Worm (Caenorhabditis elegans): ENCODE data around the gene F49F1.12.
A peak's percentile ranks its signal among the peaks of the same experiment; 100 is the strongest.
"Not testable (repeated sequence)": the region's sequence is repeated elsewhere in the genome, so short reads cannot be mapped to it uniquely, and the experiment has no call there.

F49F1.12 gene

ce11 chrIV:4142986-4143385, at the start of gene F49F1.12:
TSS of gene F49F1.12 (minus strand) at chrIV:4143086.
- TF ChIP-seq cog-1 (tag; optimal IDR thresholded peaks at IDR 0.05); tab-1 (GFP tag; IDR thresholded peaks at IDR 0.05); ztf-23 (GFP tag; IDR thresholded peaks at IDR 0.05): not testable (repeated sequence)

- not testable (repeated sequence) for TF ChIP-seq ref-1 (GFP tag; conservative IDR thresholded peaks at IDR 0.05); med-1 (GFP tag; optimal IDR thresholded peaks at IDR 0.05; ENCODE audit: insufficient read depth); tab-1 (GFP tag; IDR thresholded peaks at IDR 0.05)
These were observed 43.2 kb upstream of the F49F1.12 start, which contains the start of gene K08D10.11 for ce11 chrIV:4186099-4186498. TSS of gene K08D10.11 (minus strand) at chrIV:4186199.

- TF ChIP-seq ztf-23 (GFP tag; IDR thresholded peaks at IDR 0.05): peak; percentile 78
- TF ChIP-seq flt-1 (GFP tag; IDR thresholded peaks at IDR 0.05): peak; percentile 51; the same call in 1 of the 2 replicates
These were observed 41.9 kb upstream of the F49F1.12 start for ce11 chrIV:4184767-4185166.

ce11 chrIV:4180032-4180431, 37.1 kb upstream of the F49F1.12 start:
- TF ChIP-seq ztf-23 (GFP tag; IDR thresholded peaks at IDR 0.05): 0 out of 2 replicates have a peak, but pooled peaks have one; percentile 39

ce11 chrIV:4178424-4178823, 35.5 kb upstream of the F49F1.12 start, which contains the start of gene tsen-34:
TSS of gene tsen-34 (plus strand) at chrIV:4178457.
- TF ChIP-seq cog-1 (tag; optimal IDR thresholded peaks at IDR 0.05) (no peak), ztf-29 (GFP tag; IDR thresholded peaks at IDR 0.05) (no peak), ztf-23 (GFP tag; IDR thresholded peaks at IDR 0.05) (no peak), klf-2 (GFP tag; conservative IDR thresholded peaks at IDR 0.05) (no peak), med-1 (GFP tag; optimal IDR thresholded peaks at IDR 0.05; ENCODE audit: insufficient read depth) (no peak), tab-1 (GFP tag; IDR thresholded peaks at IDR 0.05) (no peak), T22C8.4 (GFP tag; IDR thresholded peaks at IDR 0.05) (no peak), flt-1 (GFP tag; IDR thresholded peaks at IDR 0.05) (no peak), ref-1 (GFP tag; conservative IDR thresholded peaks at IDR 0.05) (no peak)

ce11 chrIV:4177560-4177959, 34.7 kb upstream of the F49F1.12 start:
- TF ChIP-seq ztf-29 (GFP tag; IDR thresholded peaks at IDR 0.05) (no peak), klf-2 (GFP tag; conservative IDR thresholded peaks at IDR 0.05) (no peak), ztf-23 (GFP tag; IDR thresholded peaks at IDR 0.05) (no peak)

- TF ChIP-seq ztf-23 (GFP tag; IDR thresholded peaks at IDR 0.05): no peak
- no peak for TF ChIP-seq T22C8.4 (GFP tag; IDR thresholded peaks at IDR 0.05)
- no peak for TF ChIP-seq ztf-29 (GFP tag; IDR thresholded peaks at IDR 0.05)
- TF ChIP-seq flt-1 (GFP tag; IDR thresholded peaks at IDR 0.05): no peak
- TF ChIP-seq med-1 (GFP tag; optimal IDR thresholded peaks at IDR 0.05; ENCODE audit: insufficient read depth): no peak
- TF ChIP-seq klf-2 (GFP tag; conservative IDR thresholded peaks at IDR 0.05): no peak
- no peak for TF ChIP-seq tab-1 (GFP tag; IDR thresholded peaks at IDR 0.05)
- no peak for TF ChIP-seq ref-1 (GFP tag; conservative IDR thresholded peaks at IDR 0.05)
- no peak for TF ChIP-seq cog-1 (tag; optimal IDR thresholded peaks at IDR 0.05)
These were observed 33.8 kb upstream of the F49F1.12 start for ce11 chrIV:4176659-4177058.

- TF ChIP-seq cog-1 (tag; optimal IDR thresholded peaks at IDR 0.05) (no peak), med-1 (GFP tag; optimal IDR thresholded peaks at IDR 0.05; ENCODE audit: insufficient read depth) (no peak), tab-1 (GFP tag; IDR thresholded peaks at IDR 0.05) (no peak), T22C8.4 (GFP tag; IDR thresholded peaks at IDR 0.05) (no peak), ref-1 (GFP tag; conservative IDR thresholded peaks at IDR 0.05) (no peak), ztf-23 (GFP tag; IDR thresholded peaks at IDR 0.05) (no peak), ztf-29 (GFP tag; IDR thresholded peaks at IDR 0.05) (no peak), flt-1 (GFP tag; IDR thresholded peaks at IDR 0.05) (no peak), klf-2 (GFP tag; conservative IDR thresholded peaks at IDR 0.05) (no peak)
These were observed 33.2 kb upstream of the F49F1.12 start, which contains the start of gene dnj-15 for ce11 chrIV:4176088-4176487. TSS of gene dnj-15 (plus strand) at chrIV:4176388.

- no peak for TF ChIP-seq klf-2 (GFP tag; conservative IDR thresholded peaks at IDR 0.05)
- no peak for TF ChIP-seq T22C8.4 (GFP tag; IDR thresholded peaks at IDR 0.05)
- TF ChIP-seq cog-1 (tag; optimal IDR thresholded peaks at IDR 0.05): no peak
- no peak for TF ChIP-seq ref-1 (GFP tag; conservative IDR thresholded peaks at IDR 0.05)
- TF ChIP-seq tab-1 (GFP tag; IDR thresholded peaks at IDR 0.05): no peak
- no peak for TF ChIP-seq med-1 (GFP tag; optimal IDR thresholded peaks at IDR 0.05; ENCODE audit: insufficient read depth)
These were observed 30.9 kb upstream of the F49F1.12 start, which contains the start of gene rnp-3 for ce11 chrIV:4173789-4174188. TSS of gene rnp-3 (plus strand) at chrIV:4174089.

- TF ChIP-seq med-1 (GFP tag; optimal IDR thresholded peaks at IDR 0.05; ENCODE audit: insufficient read depth) (no peak), T22C8.4 (GFP tag; IDR thresholded peaks at IDR 0.05) (peak; percentile 54), ztf-23 (GFP tag; IDR thresholded peaks at IDR 0.05) (no peak)
These were observed 29.4 kb upstream of the F49F1.12 start for ce11 chrIV:4172242-4172641.

- TF ChIP-seq flt-1 (GFP tag; IDR thresholded peaks at IDR 0.05): peak; percentile 53; the same call in 1 of the 2 replicates
- TF ChIP-seq ztf-23 (GFP tag; IDR thresholded peaks at IDR 0.05): 0 out of 2 replicates have a peak, but pooled peaks have one; percentile 11
- no peak for TF ChIP-seq cog-1 (tag; optimal IDR thresholded peaks at IDR 0.05)
These were observed 28.8 kb upstream of the F49F1.12 start, which contains the start of the genes K08D10.13 and rnp-2 for ce11 chrIV:4171531-4172163. TSS of gene K08D10.13 (minus strand) at chrIV:4171581. TSS of gene rnp-2 (plus strand) at chrIV:4172076.

All from whole organism, midembryonic.